Worm (Caenorhabditis elegans) whole organism, L4 larva: ENCODE measurements around the gene T20D4.3.

Experiments
- lir-3 ChIP-seq: sonication (generic microtip); optimal IDR thresholded peaks from 2 replicates; lab custom pipeline; 2016; ENCODE audit warnings: mild to moderate bottlenecking, missing genetic modification characterization, missing compliant biosample characterization
- lsy-2 ChIP-seq, 2 experiments: fragments of 150-350 bp in 1 of 2; sonication (generic microtip) in 1 of 2; optimal IDR thresholded peaks; 2 replicates each; lab custom pipeline; 2014 to 2017; ENCODE audit warnings: missing biosample characterization in 2 of 2, missing genetic modification characterization in 2 of 2
- mep-1 ChIP-seq: fragments of 150-350 bp; sonication (generic microtip); optimal IDR thresholded peaks from 3 replicates; lab custom pipeline; 2014; ENCODE audit warnings: missing biosample characterization, missing genetic modification characterization
- nhr-76 ChIP-seq: fragments of 150-350 bp; optimal IDR thresholded peaks from 2 replicates; lab custom pipeline; 2014; ENCODE audit warnings: missing biosample characterization, missing genetic modification characterization
- snpc-4 ChIP-seq: fragments of 150-350 bp; optimal IDR thresholded peaks from 2 replicates; lab custom pipeline; 2014; ENCODE audit warnings: missing biosample characterization, missing genetic modification characterization
- zip-2 ChIP-seq: fragments of 150-350 bp; optimal IDR thresholded peaks from 2 replicates; lab custom pipeline; 2014; ENCODE audit warnings: missing biosample characterization, missing genetic modification characterization

ce11 chrV:3452489-3452888 is 34.5 kb downstream of the T20D4.3 start:
- no peak for TF ChIP-seq snpc-4 (tag; lab: Kevin White, UChicago)
- TF ChIP-seq zip-2 (tag; lab: Kevin White, UChicago) = no peak
- TF ChIP-seq nhr-76 (tag; lab: Kevin White, UChicago) = no peak
- no peak for TF ChIP-seq lir-3 (tag; lab: Kevin White, UChicago)
- TF ChIP-seq mep-1 (tag; lab: Kevin White, UChicago) = no peak
- TF ChIP-seq lsy-2 (tag; optimal IDR thresholded peaks at IDR 0.05; lab: Kevin White, UChicago) = no peak
